Worm (Caenorhabditis elegans) whole organism, L1 larva: ENCODE results near the gene sul-1.

Source experiments
- C04F5.9 ChIP-seq: sonication (generic microtip); optimal IDR thresholded peaks from 2 replicates; lab custom pipeline; 2016; ENCODE audit warnings: missing genetic modification characterization, missing compliant biosample characterization
- aly-2 ChIP-seq: fragments of 150-350 bp; optimal IDR thresholded peaks from 2 replicates; lab custom pipeline; 2014; ENCODE audit warnings: missing biosample characterization, missing genetic modification characterization
- elt-3 ChIP-seq, 6 experiments: fragments of 150-350 bp in 1 of 6; sonication (generic microtip); optimal IDR thresholded peaks; 2 replicates each; lab custom pipeline; 2017 to 2018; ENCODE audit warnings: missing biosample characterization in 6 of 6, missing genetic modification characterization in 6 of 6, inconsistent platforms in 1 of 6
- ets-5 ChIP-seq: fragments of 200-800 bp; sonication (Bioruptor generic); IDR thresholded peaks from 2 replicates; pipeline ENCODE4 v1.3.6; 2022; ENCODE audit warnings: missing genetic modification characterization, missing compliant biosample characterization
- pag-3 ChIP-seq: sonication (generic microtip); optimal IDR thresholded peaks from 2 replicates; lab custom pipeline; 2017; ENCODE audit warnings: missing genetic modification characterization, mild to moderate bottlenecking, missing compliant biosample characterization, antibody characterized with exemption, borderline replicate concordance; ENCODE audit not compliant: insufficient read depth
- skn-1 ChIP-seq: fragments of 150-350 bp; optimal IDR thresholded peaks from 2 replicates; lab custom pipeline; 2014; ENCODE audit warnings: missing biosample characterization, missing genetic modification characterization
- unc-86 ChIP-seq: sonication (generic microtip); optimal IDR thresholded peaks from 2 replicates; lab custom pipeline; 2016; ENCODE audit warnings: missing genetic modification characterization, missing compliant biosample characterization
- ztf-11 ChIP-seq, 2 experiments: sonication (generic microtip); optimal IDR thresholded peaks; 2 replicates each; lab custom pipeline; 2016 to 2017; ENCODE audit warnings: missing genetic modification characterization in 2 of 2, missing biosample characterization in 1 of 2, missing compliant biosample characterization in 1 of 2

DNA sequence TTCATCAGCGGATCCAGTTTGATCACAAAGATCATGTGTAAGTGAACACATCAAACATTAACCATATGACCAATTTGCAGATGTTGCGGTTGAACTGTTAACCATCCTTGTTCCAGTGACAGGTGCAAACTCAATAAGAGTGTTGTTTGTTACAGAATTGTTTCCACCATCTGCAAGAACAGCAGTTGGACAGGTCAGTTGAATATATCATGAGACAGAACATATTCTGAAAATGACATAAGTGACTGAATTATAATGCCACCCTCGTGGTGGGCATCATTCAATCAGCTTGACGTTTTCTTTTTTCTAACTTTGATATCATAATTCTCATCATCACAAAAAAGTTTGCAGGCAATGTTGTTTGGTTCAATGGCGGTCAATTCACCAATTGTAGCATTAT, 29.9 kb upstream of the sul-1 start:
- TF ChIP-seq aly-2 (tag; lab: Kevin White, UChicago): no peak
- no peak for TF ChIP-seq elt-3 (tag; optimal IDR thresholded peaks at IDR 0.05; lab: Kevin White, UChicago)
- TF ChIP-seq unc-86: no peak
- no peak for TF ChIP-seq C04F5.9 (tag; lab: Kevin White, UChicago)
- TF ChIP-seq pag-3: no peak
- no peak for TF ChIP-seq skn-1 (tag; lab: Kevin White, UChicago)
- TF ChIP-seq ztf-11 (tag; optimal IDR thresholded peaks at IDR 0.05; lab: Kevin White, UChicago): no peak
- TF ChIP-seq ets-5 (GFP tag; lab: Robert Waterston, UW): no peak
